Worm (Caenorhabditis elegans) whole organism, L4 larva: ENCODE measurements around the gene Y56A3A.41.

ENCODE experiments used
- F10B5.3 ChIP-seq: sonication (generic microtip); optimal IDR thresholded peaks from 2 replicates; lab custom pipeline; 2016; ENCODE audit warnings: mild to moderate bottlenecking, missing genetic modification characterization, missing compliant biosample characterization
- F44E2.7 ChIP-seq: fragments of 200-800 bp; sonication (Bioruptor generic); IDR thresholded peaks from 2 replicates; pipeline ENCODE4 v2.1.2; 2022; ENCODE audit warnings: missing genetic modification characterization, missing compliant biosample characterization
- R02D3.7 ChIP-seq: fragments of 150-350 bp; sonication (generic microtip); optimal IDR thresholded peaks from 3 replicates; lab custom pipeline; 2014; ENCODE audit warnings: missing biosample characterization, missing genetic modification characterization
- T26A8.4 ChIP-seq: fragments of 200-800 bp; sonication (Bioruptor generic); IDR thresholded peaks from 2 replicates; pipeline ENCODE4 v1.3.6; 2022; ENCODE audit warnings: missing genetic modification characterization, missing compliant biosample characterization
- Y105C5A.15 ChIP-seq: fragments of 200-800 bp; sonication (Bioruptor generic); IDR thresholded peaks from 2 replicates; pipeline ENCODE4 v1.3.6; 2022; ENCODE audit warnings: missing genetic modification characterization, missing compliant biosample characterization
- Y48G9A.11 ChIP-seq: fragments of 200-800 bp; sonication (Bioruptor generic); IDR thresholded peaks from 2 replicates; pipeline ENCODE4 v1.3.6; 2022; ENCODE audit warnings: missing genetic modification reagents, missing genetic modification characterization, missing compliant biosample characterization
- Y5F2A.4 ChIP-seq: fragments of 200-800 bp; sonication (Bioruptor generic); optimal IDR thresholded peaks from 2 replicates; lab custom pipeline; 2018; ENCODE audit warnings: mild to moderate bottlenecking, missing genetic modification characterization, missing compliant biosample characterization
- aha-1 ChIP-seq: fragments of 150-350 bp; peaks from one replicate; lab custom pipeline; 2014; ENCODE audit warnings: missing biosample characterization, missing genetic modification characterization
- ama-1 ChIP-seq: fragments of 150-350 bp; optimal IDR thresholded peaks from 2 replicates; lab custom pipeline; 2014; ENCODE audit warnings: inconsistent platforms, mixed read lengths
- arid-1 ChIP-seq: fragments of 200-800 bp; sonication (Bioruptor generic); conservative IDR thresholded peaks from 2 replicates; pipeline ENCODE4 v1.3.6; 2022; ENCODE audit warnings: missing genetic modification reagents, missing genetic modification characterization, missing compliant biosample characterization
- ceh-20 ChIP-seq: fragments of 200-800 bp; sonication (Bioruptor generic); IDR thresholded peaks from 2 replicates; pipeline ENCODE4 v1.3.6; 2022; ENCODE audit warnings: missing genetic modification reagents, missing genetic modification characterization, missing compliant biosample characterization
- ceh-62 ChIP-seq: sonication (generic microtip); optimal IDR thresholded peaks from 2 replicates; lab custom pipeline; 2017; ENCODE audit warnings: missing biosample characterization, missing genetic modification characterization
- daf-12 ChIP-seq: fragments of 150-350 bp; optimal IDR thresholded peaks from 2 replicates; lab custom pipeline; 2014; ENCODE audit warnings: missing biosample characterization, missing genetic modification reagents, missing genetic modification characterization
- daf-16 ChIP-seq, 3 experiments: sonication (generic microtip); optimal IDR thresholded peaks; 2 replicates each; lab custom pipeline; 2016 to 2017; ENCODE audit warnings: missing genetic modification characterization in 3 of 3, missing genetic modification reagents in 3 of 3, mild to moderate bottlenecking in 2 of 3, missing compliant biosample characterization in 2 of 3, missing biosample characterization in 1 of 3, moderate library complexity in 1 of 3
- dpl-1 ChIP-seq: fragments of 150-350 bp; optimal IDR thresholded peaks from 2 replicates; lab custom pipeline; 2014; ENCODE audit warnings: missing biosample characterization, missing genetic modification reagents, missing genetic modification characterization
- dve-1 ChIP-seq: sonication (generic microtip); optimal IDR thresholded peaks from 2 replicates; lab custom pipeline; 2017; ENCODE audit warnings: antibody characterized with exemption, mild to moderate bottlenecking, missing genetic modification characterization, missing compliant biosample characterization; ENCODE audit not compliant: insufficient read depth
- egl-43 ChIP-seq: fragments of 200-800 bp; sonication (Bioruptor generic); IDR thresholded peaks from 2 replicates; pipeline ENCODE4 v1.3.6; 2022; ENCODE audit warnings: missing genetic modification reagents, missing genetic modification characterization, missing compliant biosample characterization
- hlh-11 ChIP-seq: fragments of 200-800 bp; sonication (Bioruptor generic); optimal IDR thresholded peaks from 2 replicates; lab custom pipeline; 2018; ENCODE audit warnings: mild to moderate bottlenecking, missing genetic modification characterization, missing compliant biosample characterization
- lin-15B ChIP-seq: fragments of 150-350 bp; sonication (generic microtip); optimal IDR thresholded peaks from 3 replicates; lab custom pipeline; 2014; ENCODE audit warnings: missing biosample characterization, missing genetic modification characterization
- lin-38 ChIP-seq: fragments of 200-800 bp; sonication (Bioruptor generic); IDR thresholded peaks from 2 replicates; pipeline ENCODE4 v1.3.6; 2022; ENCODE audit warnings: missing genetic modification reagents, missing genetic modification characterization, missing compliant biosample characterization
- lsy-2 ChIP-seq, 2 experiments: fragments of 150-350 bp in 1 of 2; sonication (generic microtip) in 1 of 2; optimal IDR thresholded peaks; 2 replicates each; lab custom pipeline; 2014 to 2017; ENCODE audit warnings: missing biosample characterization in 2 of 2, missing genetic modification characterization in 2 of 2
- mep-1 ChIP-seq: fragments of 150-350 bp; sonication (generic microtip); optimal IDR thresholded peaks from 3 replicates; lab custom pipeline; 2014; ENCODE audit warnings: missing biosample characterization, missing genetic modification characterization
- mes-2 ChIP-seq: sonication (generic microtip); optimal IDR thresholded peaks from 2 replicates; lab custom pipeline; 2016; ENCODE audit warnings: missing genotype, mild to moderate bottlenecking, missing genetic modification characterization, missing compliant biosample characterization; ENCODE audit not compliant: poor library complexity, severe bottlenecking
- mxl-2 ChIP-seq: fragments of 200-800 bp; sonication (Bioruptor generic); conservative IDR thresholded peaks from 2 replicates; pipeline ENCODE4 v1.3.6; 2022; ENCODE audit warnings: missing genetic modification reagents, missing genetic modification characterization, missing compliant biosample characterization
- nhr-25 ChIP-seq: sonication (generic microtip); optimal IDR thresholded peaks from 2 replicates; lab custom pipeline; 2017; ENCODE audit warnings: missing genetic modification characterization, mild to moderate bottlenecking, missing compliant biosample characterization, antibody characterized with exemption, moderate library complexity, borderline replicate concordance; ENCODE audit not compliant: insufficient read depth
- nhr-77 ChIP-seq: fragments of 150-350 bp; optimal IDR thresholded peaks from 2 replicates; lab custom pipeline; 2014; ENCODE audit warnings: missing biosample characterization, missing genetic modification characterization
- pha-4 ChIP-seq, 2 experiments: fragments of 150-350 bp in 1 of 2; fragments of 200-800 bp in 1 of 2; sonication (Bioruptor generic) in 1 of 2; IDR thresholded peaks in 1 of 2; optimal IDR thresholded peaks in 1 of 2; 2 replicates each; pipeline versions ENCODE4 v1.3.6 to Lab custom; 2014 to 2022; ENCODE audit warnings: missing genetic modification characterization in 2 of 2, missing genetic modification reagents in 2 of 2, missing biosample characterization in 1 of 2, missing compliant biosample characterization in 1 of 2
- php-3 ChIP-seq: fragments of 200-800 bp; sonication (Bioruptor generic); IDR thresholded peaks from 2 replicates; pipeline ENCODE4 v1.3.6; 2022; ENCODE audit warnings: missing genetic modification reagents, missing genetic modification characterization, missing compliant biosample characterization
- rbr-2 ChIP-seq: sonication (generic microtip); optimal IDR thresholded peaks from 2 replicates; lab custom pipeline; 2016; ENCODE audit warnings: missing genotype, missing genetic modification characterization, missing compliant biosample characterization
- saeg-2 ChIP-seq: fragments of 200-800 bp; sonication (Bioruptor generic); IDR thresholded peaks from 2 replicates; pipeline ENCODE4 v1.3.6; 2022; ENCODE audit warnings: missing genetic modification reagents, missing genetic modification characterization, missing compliant biosample characterization
- spr-1 ChIP-seq: sonication (generic microtip); optimal IDR thresholded peaks from 2 replicates; lab custom pipeline; 2016; ENCODE audit warnings: mild to moderate bottlenecking, missing genetic modification characterization, missing compliant biosample characterization
- unc-62 ChIP-seq, 3 experiments: fragments of 150-350 bp in 1 of 3; sonication (generic microtip); optimal IDR thresholded peaks in 2 of 3; peaks in 1 of 3; 1 replicate in 1 of 3; 2 replicates in 2 of 3; lab custom pipeline; 2014 to 2017; ENCODE audit warnings: missing biosample characterization in 3 of 3, missing genetic modification characterization in 3 of 3, missing genetic modification reagents in 3 of 3, missing genotype in 1 of 3
- zfp-3 ChIP-seq: fragments of 200-800 bp; sonication (Bioruptor generic); conservative IDR thresholded peaks from 2 replicates; pipeline ENCODE4 v1.3.6; 2022; ENCODE audit warnings: missing genetic modification reagents, missing genetic modification characterization, missing compliant biosample characterization

The Y56A3A.41 gene

ce11 chrIII:11920187-11920785 lies 27.4 kb upstream of the Y56A3A.41 start, which contains the start of the genes ccf-1 and trap-4 (continued):
- peak; percentile 83 for TF ChIP-seq mes-2
- peak; percentile 51 for TF ChIP-seq hlh-11 (tag; lab: Kevin White, UChicago)
- no peak for TF ChIP-seq lin-15B
- TF ChIP-seq nhr-77 = peak; percentile 11
- TF ChIP-seq unc-62 (GFP tag; optimal IDR thresholded peaks at IDR 0.05 in 1 of 2; lab: Kevin White, UChicago) = peak in 1 of 2 experiments; percentile 8
- TF ChIP-seq unc-62 (tag; optimal IDR thresholded peaks at IDR 0.05; lab: Kevin White, UChicago) = no peak
- peak; percentile 39 for TF ChIP-seq rbr-2 (tag; lab: Kevin White, UChicago)
- peak; percentile 55 for TF ChIP-seq lin-38
- TF ChIP-seq ceh-62 = no peak
- no peak for TF ChIP-seq F10B5.3 (tag; lab: Kevin White, UChicago)
- no peak for TF ChIP-seq R02D3.7 (tag; lab: Kevin White, UChicago)
- peak; percentile 58 for TF ChIP-seq mep-1
- peak; percentile 72 for TF ChIP-seq dve-1 (tag; lab: Kevin White, UChicago)
- peak; percentile 40 for TF ChIP-seq nhr-25 (tag; lab: Kevin White, UChicago)
- TF ChIP-seq lsy-2 (tag; optimal IDR thresholded peaks at IDR 0.05; lab: Kevin White, UChicago) = peak in 1 of 2 experiments; percentile 80
- TF ChIP-seq arid-1 (GFP tag; lab: Robert Waterston, UW) = no peak
- TF ChIP-seq Y48G9A.11 (GFP tag; lab: Robert Waterston, UW) = no peak
- peak; percentile 36 for TF ChIP-seq aha-1 (tag; lab: Kevin White, UChicago)

- peak; percentile 49; the same call in 1 of the 2 replicates for TF ChIP-seq php-3 (GFP tag; lab: Robert Waterston, UW)
- TF ChIP-seq mes-2 = peak; percentile 61
- TF ChIP-seq dpl-1 (GFP tag; lab: Kevin White, UChicago) = peak; percentile 18
- TF ChIP-seq spr-1 (tag; lab: Kevin White, UChicago) = peak; percentile 18
- TF ChIP-seq aha-1 (tag; lab: Kevin White, UChicago) = peak; percentile 52
- TF ChIP-seq daf-16 (GFP tag; optimal IDR thresholded peaks at IDR 0.05; lab: Kevin White, UChicago) = no peak
- TF ChIP-seq daf-16 (tag; optimal IDR thresholded peaks at IDR 0.05; lab: Kevin White, UChicago) = peak; percentile 11
- no peak for TF ChIP-seq mxl-2 (GFP tag; lab: Robert Waterston, UW)
- 0 out of 2 replicates have a peak, but pooled peaks have one; percentile 30 for TF ChIP-seq zfp-3 (GFP tag; lab: Robert Waterston, UW)
- TF ChIP-seq lsy-2 (tag; optimal IDR thresholded peaks at IDR 0.05; lab: Kevin White, UChicago) = peak in 1 of 2 experiments; percentile 30
- no peak for TF ChIP-seq ceh-20 (GFP tag; lab: Robert Waterston, UW)
- TF ChIP-seq saeg-2 (GFP tag; lab: Robert Waterston, UW) = no peak
- peak; percentile 47 for TF ChIP-seq dve-1 (tag; lab: Kevin White, UChicago)
- peak; percentile 55 for TF ChIP-seq Y5F2A.4
- no peak for TF ChIP-seq Y105C5A.15 (GFP tag; lab: Robert Waterston, UW)
- TF ChIP-seq lin-38 = peak; percentile 19; the same call in 1 of the 2 replicates
- TF ChIP-seq mep-1 = peak; percentile 21
- peak; percentile 12 for TF ChIP-seq ama-1 (lab: Kevin White, UChicago)
- TF ChIP-seq hlh-11 (tag; lab: Kevin White, UChicago) = peak; percentile 5
- TF ChIP-seq pha-4 (GFP tag; IDR thresholded peaks at IDR 0.05; lab: Robert Waterston, UW) = 0 out of 2 replicates have a peak, but pooled peaks have one; percentile 27
- TF ChIP-seq pha-4 (tag; optimal IDR thresholded peaks at IDR 0.05; lab: Kevin White, UChicago) = no peak
- no peak for TF ChIP-seq daf-12 (tag; lab: Kevin White, UChicago)
- TF ChIP-seq T26A8.4 (GFP tag; lab: Robert Waterston, UW) = peak; percentile 56
- peak; percentile 13 for TF ChIP-seq F10B5.3 (tag; lab: Kevin White, UChicago)
- no peak for TF ChIP-seq F44E2.7 (GFP tag; lab: Robert Waterston, UW)
- TF ChIP-seq egl-43 (GFP tag; lab: Robert Waterston, UW) = no peak
These were observed 25.5 kb upstream of the Y56A3A.41 start, which contains the start of gene znf-593 for ce11 chrIII:11918247-11918769. znf-593 (minus strand) TSS chrIII:11918719.
